Fruit fly (Drosophila melanogaster): ENCODE results near the gene GMF.

dm6 chr2L:16326892-16327291 lies 24.1 kb upstream of the GMF start, which contains the start of gene CG4278:
- TF ChIP-seq Sox14 (GFP tag; optimal IDR thresholded peaks at IDR 0.05) (no peak), CG11902 (GFP tag; optimal IDR thresholded peaks at IDR 0.05) (no peak), Eip78C (GFP tag) (no peak)

All from whole organism, prepupa.